Worm (Caenorhabditis elegans) whole organism, midembryonic: ENCODE measurements around the gene nuo-1.

ENCODE experiments used
- T22C8.4 ChIP-seq: fragments of 200-800 bp; sonication (Bioruptor generic); IDR thresholded peaks from 2 replicates; pipeline ENCODE4 v1.3.6; 2022; ENCODE audit warnings: missing genetic modification characterization, missing compliant biosample characterization
- cog-1 ChIP-seq: sonication (generic microtip); optimal IDR thresholded peaks from 2 replicates; lab custom pipeline; 2016; ENCODE audit warnings: missing genetic modification characterization, missing compliant biosample characterization
- flt-1 ChIP-seq: fragments of 200-800 bp; sonication (Bioruptor generic); IDR thresholded peaks from 2 replicates; pipeline ENCODE4 v1.3.6; 2022; ENCODE audit warnings: missing genetic modification characterization, missing compliant biosample characterization
- klf-2 ChIP-seq: fragments of 200-800 bp; sonication (Bioruptor generic); conservative IDR thresholded peaks from 2 replicates; pipeline ENCODE4 v1.3.6; 2022; ENCODE audit warnings: missing genetic modification reagents, missing genetic modification characterization, missing compliant biosample characterization
- med-1 ChIP-seq: sonication (generic microtip); optimal IDR thresholded peaks from 2 replicates; lab custom pipeline; 2017; ENCODE audit warnings: missing genetic modification characterization, mild to moderate bottlenecking, missing compliant biosample characterization, antibody characterized with exemption, missing genetic modification reagents; ENCODE audit not compliant: insufficient read depth
- ref-1 ChIP-seq: fragments of 200-800 bp; sonication (Bioruptor generic); conservative IDR thresholded peaks from 2 replicates; pipeline ENCODE4 v1.3.6; 2022; ENCODE audit warnings: missing genetic modification reagents, missing genetic modification characterization, missing compliant biosample characterization
- tab-1 ChIP-seq: fragments of 200-800 bp; sonication (Bioruptor generic); IDR thresholded peaks from 2 replicates; pipeline ENCODE4 v1.3.6; 2022; ENCODE audit warnings: missing genetic modification characterization, missing compliant biosample characterization
- ztf-23 ChIP-seq: fragments of 200-800 bp; sonication (Bioruptor generic); IDR thresholded peaks from 2 replicates; pipeline ENCODE4 v1.3.6; 2022; ENCODE audit warnings: missing genetic modification reagents, missing genetic modification characterization, missing compliant biosample characterization
- ztf-29 ChIP-seq: fragments of 200-800 bp; sonication (Bioruptor generic); IDR thresholded peaks from 2 replicates; pipeline ENCODE4 v1.3.6; 2022; ENCODE audit warnings: missing genetic modification reagents, missing genetic modification characterization, missing compliant biosample characterization

nuo-1 gene

ce11 chrII:11097154-11097887 is at the start of gene nuo-1, which contains the start of gene rpl-36.A:
Gene nuo-1, plus strand, starts transcription at chrII:11097837.
Gene rpl-36.A, minus strand, starts transcription at chrII:11097204.
- TF ChIP-seq ztf-29 (GFP tag; lab: Robert Waterston, UW) (no peak), T22C8.4 (GFP tag; lab: Robert Waterston, UW) (no peak), ztf-23 (GFP tag; lab: Robert Waterston, UW) (0 out of 2 replicates have a peak, but pooled peaks have one; percentile 22), klf-2 (GFP tag; lab: Robert Waterston, UW) (no peak)

ce11 chrII:11048930-11049329 is 48.7 kb upstream of the nuo-1 start, which contains the start of gene F33A8.4:
Gene F33A8.4, minus strand, starts transcription at chrII:11049030.
- TF ChIP-seq flt-1 (no peak), tab-1 (GFP tag; lab: Robert Waterston, UW) (no peak), T22C8.4 (GFP tag; lab: Robert Waterston, UW) (no peak), ztf-29 (GFP tag; lab: Robert Waterston, UW) (no peak), ztf-23 (GFP tag; lab: Robert Waterston, UW) (no peak), klf-2 (GFP tag; lab: Robert Waterston, UW) (no peak), cog-1 (no peak), med-1 (no peak), ref-1 (GFP tag; lab: Robert Waterston, UW) (no peak)

DNA sequence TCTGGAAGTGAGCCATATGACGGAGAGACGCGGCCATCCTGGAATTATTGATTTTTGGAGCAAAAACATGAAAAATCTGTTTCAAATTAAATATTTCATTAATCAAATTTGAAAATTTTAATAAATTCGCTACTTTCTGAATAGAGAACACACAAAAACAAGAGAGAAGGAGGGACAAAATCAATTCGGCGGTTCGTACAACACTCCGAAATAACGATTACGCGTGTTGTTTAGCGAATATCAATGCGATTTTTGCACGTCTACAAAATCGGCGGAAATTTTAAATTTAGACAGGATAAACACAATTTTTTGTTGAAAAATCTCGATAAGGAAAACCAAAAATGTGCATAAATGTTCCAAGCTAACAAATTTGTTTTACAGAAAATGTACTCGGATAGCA is 47.8 kb upstream of the nuo-1 start, which contains the start of the genes sdhd-1 and ilkp-1:
Gene sdhd-1, minus strand, starts transcription at position 38 of the 400 bp plus-strand sequence.
Gene ilkp-1, plus strand, starts transcription at position 380 of the 400 bp plus-strand sequence.
- no peak for TF ChIP-seq ztf-23 (GFP tag; lab: Robert Waterston, UW)

DNA sequence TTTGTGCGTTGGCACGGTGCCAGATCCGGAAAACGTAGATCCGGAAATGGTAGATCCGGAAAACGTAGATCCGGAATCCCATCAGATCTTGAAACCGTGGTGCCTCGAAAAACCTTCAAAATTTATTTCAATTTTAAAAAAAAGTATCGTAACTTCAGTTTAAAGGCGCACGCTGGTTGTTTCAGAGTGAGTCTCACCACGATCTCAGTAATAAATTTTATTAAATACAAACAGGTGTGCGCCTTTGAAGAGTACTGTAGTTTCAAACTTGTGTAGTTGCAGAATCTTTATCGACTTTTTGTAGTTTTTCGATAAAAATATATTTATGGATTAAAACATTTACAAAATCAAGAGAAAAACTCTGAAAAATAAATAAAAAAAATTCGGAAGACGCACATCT is 47.0 kb upstream of the nuo-1 start:
- TF ChIP-seq med-1 (no peak), klf-2 (GFP tag; lab: Robert Waterston, UW) (no peak), ztf-23 (GFP tag; lab: Robert Waterston, UW) (no peak), ref-1 (GFP tag; lab: Robert Waterston, UW) (no peak), ztf-29 (GFP tag; lab: Robert Waterston, UW) (no peak), tab-1 (GFP tag; lab: Robert Waterston, UW) (no peak), flt-1 (no peak), cog-1 (no peak)

DNA sequence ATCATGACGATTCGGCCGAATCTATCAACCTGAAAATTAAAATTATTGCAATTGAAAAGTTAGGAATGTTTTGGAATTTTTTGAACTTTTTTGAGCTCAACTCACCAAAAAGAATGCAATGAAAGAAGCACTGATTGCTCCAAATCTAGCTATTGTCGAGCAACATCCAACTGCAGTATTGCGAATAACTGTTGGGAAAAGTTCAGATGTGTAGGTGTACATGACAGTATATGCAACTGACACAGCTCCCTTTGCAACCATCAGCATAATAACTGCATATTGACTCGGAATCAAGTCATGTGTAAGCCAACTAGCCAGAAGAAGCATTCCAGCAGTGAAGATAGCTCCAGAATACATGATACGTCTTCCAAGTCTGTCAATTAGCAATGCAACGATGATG is 45.1 kb upstream of the nuo-1 start:
- TF ChIP-seq med-1 (no peak), cog-1 (no peak), ztf-29 (GFP tag; lab: Robert Waterston, UW) (no peak), ztf-23 (GFP tag; lab: Robert Waterston, UW) (no peak), flt-1 (no peak), T22C8.4 (GFP tag; lab: Robert Waterston, UW) (no peak), ref-1 (GFP tag; lab: Robert Waterston, UW) (no peak), tab-1 (GFP tag; lab: Robert Waterston, UW) (no peak), klf-2 (GFP tag; lab: Robert Waterston, UW) (no peak)

- TF ChIP-seq flt-1 (no peak), T22C8.4 (GFP tag; lab: Robert Waterston, UW) (0 out of 2 replicates have a peak, but pooled peaks have one; percentile 13), ztf-29 (GFP tag; lab: Robert Waterston, UW) (no peak)
Observed at ce11 chrII:11055223-11055622, 42.4 kb upstream of the nuo-1 start, which contains the start of gene F45E10.2. Gene F45E10.2, minus strand, starts transcription at chrII:11055323.

ce11 chrII:11057256-11057655 is 40.4 kb upstream of the nuo-1 start:
- no peak for TF ChIP-seq cog-1
- TF ChIP-seq ztf-23 (GFP tag; lab: Robert Waterston, UW): no peak
- TF ChIP-seq tab-1 (GFP tag; lab: Robert Waterston, UW): no peak
- TF ChIP-seq med-1: no peak
- no peak for TF ChIP-seq klf-2 (GFP tag; lab: Robert Waterston, UW)
- TF ChIP-seq T22C8.4 (GFP tag; lab: Robert Waterston, UW): no peak
- TF ChIP-seq ztf-29 (GFP tag; lab: Robert Waterston, UW): no peak
- TF ChIP-seq ref-1 (GFP tag; lab: Robert Waterston, UW): no peak
- TF ChIP-seq flt-1: no peak

DNA sequence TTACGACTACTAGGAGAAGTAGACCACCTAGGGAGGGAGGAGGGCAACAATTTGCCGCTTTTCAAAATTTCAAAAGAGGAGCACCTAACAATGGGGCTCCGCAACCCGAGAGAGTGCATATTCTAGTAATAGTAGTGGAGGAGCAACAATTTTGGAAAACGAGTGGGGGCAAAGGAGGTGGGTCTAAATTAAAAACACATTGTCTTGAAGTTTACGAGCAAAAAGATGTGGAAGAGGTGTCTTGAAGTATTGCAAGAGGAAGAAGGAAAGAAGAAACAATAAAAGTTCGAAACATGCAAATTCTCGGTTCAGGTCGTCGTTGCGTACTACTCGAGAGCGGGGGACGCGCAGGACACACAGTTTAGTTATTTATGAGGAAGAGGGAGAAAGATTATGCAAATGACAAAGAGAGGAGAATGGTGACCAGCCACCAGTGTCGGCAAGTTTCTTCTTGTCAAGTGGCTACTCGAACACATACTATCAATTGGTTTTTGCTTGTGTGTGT is 33.4 kb upstream of the nuo-1 start:
- no peak for TF ChIP-seq cog-1
- TF ChIP-seq ztf-29 (GFP tag; lab: Robert Waterston, UW): no peak
- no peak for TF ChIP-seq T22C8.4 (GFP tag; lab: Robert Waterston, UW)
- no peak for TF ChIP-seq med-1
- no peak for TF ChIP-seq tab-1 (GFP tag; lab: Robert Waterston, UW)
- TF ChIP-seq ztf-23 (GFP tag; lab: Robert Waterston, UW): no peak
- no peak for TF ChIP-seq flt-1
- no peak for TF ChIP-seq ref-1 (GFP tag; lab: Robert Waterston, UW)
- no peak for TF ChIP-seq klf-2 (GFP tag; lab: Robert Waterston, UW)

DNA sequence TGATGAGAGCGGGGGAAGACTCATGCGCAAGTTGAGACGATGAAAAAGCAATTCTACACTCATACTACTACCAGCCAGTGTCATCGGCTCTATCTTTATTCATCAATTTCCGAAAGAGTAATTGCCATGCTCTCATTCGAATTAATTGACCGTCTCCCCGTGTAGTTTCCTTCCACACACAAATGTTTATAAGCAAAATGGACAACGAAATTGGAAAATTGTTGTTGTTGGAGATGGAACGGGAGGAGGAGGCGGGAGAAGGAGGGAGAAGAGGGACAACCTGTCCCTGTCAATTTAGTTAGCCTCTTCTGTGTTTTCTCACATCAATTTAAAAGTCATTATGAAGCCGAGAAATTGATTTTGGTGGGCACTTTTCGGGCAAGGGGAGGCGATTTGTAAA is 25.1 kb upstream of the nuo-1 start:
- TF ChIP-seq T22C8.4 (GFP tag; lab: Robert Waterston, UW): no peak
- TF ChIP-seq klf-2 (GFP tag; lab: Robert Waterston, UW): no peak
- TF ChIP-seq tab-1 (GFP tag; lab: Robert Waterston, UW): no peak
- no peak for TF ChIP-seq flt-1
- TF ChIP-seq cog-1: no peak
- no peak for TF ChIP-seq ztf-29 (GFP tag; lab: Robert Waterston, UW)
- no peak for TF ChIP-seq ref-1 (GFP tag; lab: Robert Waterston, UW)
- no peak for TF ChIP-seq ztf-23 (GFP tag; lab: Robert Waterston, UW)
- TF ChIP-seq med-1: no peak

- TF ChIP-seq ztf-29 (GFP tag; lab: Robert Waterston, UW) (no peak), med-1 (no peak), T22C8.4 (GFP tag; lab: Robert Waterston, UW) (no peak), tab-1 (GFP tag; lab: Robert Waterston, UW) (no peak), klf-2 (GFP tag; lab: Robert Waterston, UW) (no peak), cog-1 (no peak)
Observed at ce11 chrII:11076550-11076949, 21.1 kb upstream of the nuo-1 start.
